Worm (Caenorhabditis elegans) whole organism, midembryonic: ENCODE results near the gene sqv-1.

Experiments used
- med-1 ChIP-seq: sonication (generic microtip); optimal IDR thresholded peaks from 2 replicates; lab custom pipeline; 2017; ENCODE audit warnings: missing genetic modification characterization, mild to moderate bottlenecking, missing compliant biosample characterization, antibody characterized with exemption, missing genetic modification reagents; ENCODE audit not compliant: insufficient read depth
- ztf-29 ChIP-seq: fragments of 200-800 bp; sonication (Bioruptor generic); IDR thresholded peaks from 2 replicates; pipeline ENCODE4 v1.3.6; 2022; ENCODE audit warnings: missing genetic modification reagents, missing genetic modification characterization, missing compliant biosample characterization

DNA sequence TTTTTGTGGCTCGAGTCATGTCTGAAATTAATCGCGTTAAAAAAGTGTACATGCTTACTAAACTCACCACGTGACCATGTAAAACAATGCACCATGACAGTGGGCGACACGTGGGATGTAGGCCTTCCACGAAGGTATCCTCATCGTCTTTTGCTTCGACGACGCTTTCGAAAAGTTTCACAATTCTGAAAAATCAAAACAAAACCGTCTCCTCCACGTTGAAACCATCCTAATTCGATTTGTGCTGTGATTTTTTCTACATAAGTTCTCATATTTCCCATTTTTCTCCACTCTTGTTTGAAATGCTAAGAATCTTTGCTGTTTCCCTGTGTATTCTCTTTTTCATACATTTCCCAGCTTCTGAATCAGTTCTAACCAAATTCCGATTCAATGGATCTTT is 6.3 kb upstream of the sqv-1 start, which contains the start of gene F17E9.3:
- no peak for TF ChIP-seq med-1
- TF ChIP-seq ztf-29 (GFP tag; lab: Robert Waterston, UW), result no peak
